Worm (Caenorhabditis elegans) whole organism, late embryonic: ENCODE measurements around the gene Y34B4A.10.

Experiments used
- F13H6.1 ChIP-seq: sonication (generic microtip); optimal IDR thresholded peaks from 2 replicates; lab custom pipeline; 2016; ENCODE audit warnings: missing genetic modification characterization, missing compliant biosample characterization
- ceh-22 ChIP-seq: sonication (generic microtip); optimal IDR thresholded peaks from 2 replicates; lab custom pipeline; 2017; ENCODE audit warnings: missing biosample characterization, missing genetic modification characterization
- ceh-6 ChIP-seq: fragments of 200-800 bp; sonication (Bioruptor generic); optimal IDR thresholded peaks from 2 replicates; lab custom pipeline; 2018; ENCODE audit warnings: mild to moderate bottlenecking, missing genetic modification characterization, missing compliant biosample characterization
- ets-4 ChIP-seq: sonication (generic microtip); optimal IDR thresholded peaks from 2 replicates; lab custom pipeline; 2016; ENCODE audit warnings: missing genetic modification characterization, missing compliant biosample characterization
- eyg-1 ChIP-seq: sonication (generic microtip); optimal IDR thresholded peaks from 2 replicates; lab custom pipeline; 2016; ENCODE audit warnings: missing genotype, missing genetic modification characterization, missing compliant biosample characterization
- hlh-15 ChIP-seq: sonication (generic microtip); optimal IDR thresholded peaks from 2 replicates; lab custom pipeline; 2016; ENCODE audit warnings: missing genetic modification characterization, missing compliant biosample characterization
- madf-2 ChIP-seq: sonication (generic microtip); optimal IDR thresholded peaks from 2 replicates; lab custom pipeline; 2017; ENCODE audit warnings: missing genetic modification characterization, missing compliant biosample characterization
- rnt-1 ChIP-seq: sonication (generic microtip); optimal IDR thresholded peaks from 2 replicates; lab custom pipeline; 2016; ENCODE audit warnings: missing genetic modification characterization, missing compliant biosample characterization
- sox-4 ChIP-seq: sonication (generic microtip); optimal IDR thresholded peaks from 2 replicates; lab custom pipeline; 2017; ENCODE audit warnings: mild to moderate bottlenecking, missing genetic modification characterization, inconsistent platforms, missing compliant biosample characterization

DNA sequence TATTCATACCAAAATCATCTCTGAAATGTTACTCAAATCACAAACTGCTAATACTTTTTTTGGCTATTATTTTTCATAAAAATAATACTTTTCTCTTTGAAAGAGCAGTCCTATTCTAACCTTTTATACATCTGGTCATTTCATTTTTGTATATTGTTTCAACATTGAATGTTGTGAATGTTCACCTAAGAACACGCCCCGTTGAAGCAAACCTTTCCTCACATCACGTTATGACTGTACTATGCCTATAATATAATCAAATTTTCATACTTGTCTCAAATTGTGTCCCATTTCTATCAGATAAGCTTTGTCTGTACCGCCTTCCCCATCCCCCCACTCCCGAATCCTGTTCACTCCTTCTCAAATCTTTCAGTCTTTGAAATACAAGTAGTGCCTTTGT lies 31.4 kb upstream of the Y34B4A.10 start:
- TF ChIP-seq sox-4 (tag; lab: Kevin White, UChicago) (no peak), ceh-22 (tag; lab: Kevin White, UChicago) (no peak), rnt-1 (tag; lab: Kevin White, UChicago) (no peak), eyg-1 (tag; lab: Kevin White, UChicago) (no peak), F13H6.1 (tag; lab: Kevin White, UChicago) (no peak), madf-2 (tag; lab: Kevin White, UChicago) (no peak), ceh-6 (no peak), hlh-15 (tag; lab: Kevin White, UChicago) (no peak), ets-4 (tag; lab: Kevin White, UChicago) (no peak)
